Worm (Caenorhabditis elegans): ENCODE data around the gene C54E10.3.

Gene C54E10.3

ce11 chrV:18859121-18859520, 48.3 kb downstream of the C54E10.3 start, which contains the start of gene wars-1:
wars-1 (minus strand) TSS chrV:18859221.
- TF ChIP-seq ceh-22 (tag; optimal IDR thresholded peaks at IDR 0.05) (no peak), tbx-2 (tag; optimal IDR thresholded peaks at IDR 0.05) (no peak), syd-9 (tag; optimal IDR thresholded peaks at IDR 0.05) (no peak), mec-3 (tag; optimal IDR thresholded peaks at IDR 0.05; ENCODE audit: borderline replicate concordance) (no peak), sox-2 (GFP tag; IDR thresholded peaks at IDR 0.05) (no peak), unc-86 (tag; optimal IDR thresholded peaks at IDR 0.05) (no peak), pha-2 (tag; optimal IDR thresholded peaks at IDR 0.05) (no peak), C08G9.2 (tag; optimal IDR thresholded peaks at IDR 0.05) (no peak), ceh-34 (tag; optimal IDR thresholded peaks at IDR 0.05) (no peak), ref-2 (tag; optimal IDR thresholded peaks at IDR 0.05) (no peak)

All from whole organism, late embryonic.